Worm (Caenorhabditis elegans) whole organism, L4 larva: ENCODE measurements around the gene srj-9.
A peak's percentile ranks its signal among the peaks of the same experiment; 100 is the strongest.

Experiments used
- F10B5.3 ChIP-seq: sonication (generic microtip); optimal IDR thresholded peaks from 2 replicates; lab custom pipeline; 2016; ENCODE audit warnings: mild to moderate bottlenecking, missing genetic modification characterization, missing compliant biosample characterization
- Y105C5A.15 ChIP-seq: fragments of 200-800 bp; sonication (Bioruptor generic); IDR thresholded peaks from 2 replicates; pipeline ENCODE4 v1.3.6; 2022; ENCODE audit warnings: missing genetic modification characterization, missing compliant biosample characterization
- Y48G9A.11 ChIP-seq: fragments of 200-800 bp; sonication (Bioruptor generic); IDR thresholded peaks from 2 replicates; pipeline ENCODE4 v1.3.6; 2022; ENCODE audit warnings: missing genetic modification reagents, missing genetic modification characterization, missing compliant biosample characterization
- Y75B8A.6 ChIP-seq: fragments of 200-800 bp; sonication (Bioruptor generic); IDR thresholded peaks from 2 replicates; pipeline ENCODE4 v1.3.6; 2022; ENCODE audit warnings: missing genetic modification reagents, missing genetic modification characterization, missing compliant biosample characterization
- ZK337.2 ChIP-seq: fragments of 200-800 bp; sonication (Bioruptor generic); IDR thresholded peaks from 2 replicates; pipeline ENCODE4 v1.3.6; 2022; ENCODE audit warnings: missing genetic modification reagents, missing genetic modification characterization, missing compliant biosample characterization
- ceh-20 ChIP-seq: fragments of 200-800 bp; sonication (Bioruptor generic); IDR thresholded peaks from 2 replicates; pipeline ENCODE4 v1.3.6; 2022; ENCODE audit warnings: missing genetic modification reagents, missing genetic modification characterization, missing compliant biosample characterization
- ceh-32 ChIP-seq: sonication (generic microtip); optimal IDR thresholded peaks from 2 replicates; lab custom pipeline; 2016; ENCODE audit warnings: mild to moderate bottlenecking, missing genetic modification characterization, missing compliant biosample characterization; ENCODE audit not compliant: poor library complexity
- ceh-62 ChIP-seq: sonication (generic microtip); optimal IDR thresholded peaks from 2 replicates; lab custom pipeline; 2017; ENCODE audit warnings: missing biosample characterization, missing genetic modification characterization
- ceh-82 ChIP-seq: sonication (generic microtip); optimal IDR thresholded peaks from 2 replicates; lab custom pipeline; 2017; ENCODE audit warnings: missing biosample characterization, missing genetic modification characterization
- ces-1 ChIP-seq: fragments of 150-350 bp; sonication (generic microtip); optimal IDR thresholded peaks from 4 replicates; lab custom pipeline; 2014; ENCODE audit warnings: missing biosample characterization, missing genetic modification reagents, missing genetic modification characterization
- ctbp-1 ChIP-seq: fragments of 200-800 bp; sonication (Bioruptor generic); IDR thresholded peaks from 2 replicates; pipeline ENCODE4 v1.3.6; 2022; ENCODE audit warnings: missing genetic modification reagents, missing genetic modification characterization, missing compliant biosample characterization
- daf-16 ChIP-seq, 3 experiments: sonication (generic microtip); optimal IDR thresholded peaks; 2 replicates each; lab custom pipeline; 2016 to 2017; ENCODE audit warnings: missing genetic modification characterization in 3 of 3, missing genetic modification reagents in 3 of 3, mild to moderate bottlenecking in 2 of 3, missing compliant biosample characterization in 2 of 3, missing biosample characterization in 1 of 3, moderate library complexity in 1 of 3
- daf-19 ChIP-seq: fragments of 200-800 bp; sonication (Bioruptor generic); conservative IDR thresholded peaks from 2 replicates; pipeline ENCODE4 v1.3.6; 2022; ENCODE audit warnings: missing genetic modification characterization, missing compliant biosample characterization
- dmd-9 ChIP-seq: fragments of 200-800 bp; sonication (Bioruptor generic); IDR thresholded peaks from 2 replicates; pipeline ENCODE4 v1.3.6; 2022; ENCODE audit warnings: missing genetic modification reagents, missing genetic modification characterization, missing compliant biosample characterization
- dpl-1 ChIP-seq: fragments of 150-350 bp; optimal IDR thresholded peaks from 2 replicates; lab custom pipeline; 2014; ENCODE audit warnings: missing biosample characterization, missing genetic modification reagents, missing genetic modification characterization
- duxl-1 ChIP-seq: sonication (generic microtip); optimal IDR thresholded peaks from 2 replicates; lab custom pipeline; 2016; ENCODE audit warnings: mild to moderate bottlenecking, missing genetic modification characterization, moderate library complexity, missing compliant biosample characterization; ENCODE audit not compliant: poor library complexity
- dve-1 ChIP-seq: sonication (generic microtip); optimal IDR thresholded peaks from 2 replicates; lab custom pipeline; 2017; ENCODE audit warnings: antibody characterized with exemption, mild to moderate bottlenecking, missing genetic modification characterization, missing compliant biosample characterization; ENCODE audit not compliant: insufficient read depth
- hlh-30 ChIP-seq: sonication (generic microtip); optimal IDR thresholded peaks from 2 replicates; lab custom pipeline; 2017; ENCODE audit warnings: antibody characterized with exemption, mild to moderate bottlenecking, missing genetic modification characterization, missing compliant biosample characterization; ENCODE audit not compliant: insufficient read depth
- hmg-1.1 ChIP-seq: fragments of 200-800 bp; sonication (Bioruptor generic); IDR thresholded peaks from 2 replicates; pipeline ENCODE4 v1.3.6; 2022; ENCODE audit warnings: missing genetic modification reagents, missing genetic modification characterization, missing compliant biosample characterization
- lim-7 ChIP-seq: fragments of 200-800 bp; sonication (Bioruptor generic); IDR thresholded peaks from 2 replicates; pipeline ENCODE4 v1.3.6; 2022; ENCODE audit warnings: missing genetic modification characterization, missing compliant biosample characterization
- lin-1 ChIP-seq: fragments of 200-800 bp; sonication (Bioruptor generic); IDR thresholded peaks from 2 replicates; pipeline ENCODE4 v1.3.6; 2022; ENCODE audit warnings: missing genetic modification reagents, missing genetic modification characterization, missing compliant biosample characterization
- lin-13 ChIP-seq: fragments of 150-350 bp; optimal IDR thresholded peaks from 2 replicates; lab custom pipeline; 2014; ENCODE audit warnings: missing biosample characterization, missing genetic modification reagents, missing genetic modification characterization
- lin-38 ChIP-seq: fragments of 200-800 bp; sonication (Bioruptor generic); IDR thresholded peaks from 2 replicates; pipeline ENCODE4 v1.3.6; 2022; ENCODE audit warnings: missing genetic modification reagents, missing genetic modification characterization, missing compliant biosample characterization
- lin-39 ChIP-seq: fragments of 150-350 bp; optimal IDR thresholded peaks from 2 replicates; lab custom pipeline; 2014; ENCODE audit warnings: missing biosample characterization, missing genetic modification reagents, missing genetic modification characterization
- madf-9 ChIP-seq: fragments of 200-800 bp; sonication (Bioruptor generic); conservative IDR thresholded peaks from 2 replicates; pipeline ENCODE4 v1.3.6; 2022; ENCODE audit warnings: missing genetic modification reagents, missing genetic modification characterization, missing compliant biosample characterization
- nhr-102 ChIP-seq: sonication (generic microtip); optimal IDR thresholded peaks from 2 replicates; lab custom pipeline; 2016; ENCODE audit warnings: mild to moderate bottlenecking, missing genetic modification characterization, moderate library complexity, missing compliant biosample characterization
- nhr-11 ChIP-seq: fragments of 150-350 bp; optimal IDR thresholded peaks from 2 replicates; lab custom pipeline; 2014; ENCODE audit warnings: missing biosample characterization, missing genetic modification characterization
- nhr-25 ChIP-seq: sonication (generic microtip); optimal IDR thresholded peaks from 2 replicates; lab custom pipeline; 2017; ENCODE audit warnings: missing genetic modification characterization, mild to moderate bottlenecking, missing compliant biosample characterization, antibody characterized with exemption, moderate library complexity, borderline replicate concordance; ENCODE audit not compliant: insufficient read depth
- nhr-42 ChIP-seq: fragments of 200-800 bp; sonication (Bioruptor generic); IDR thresholded peaks from 2 replicates; pipeline ENCODE4 v1.3.6; 2022; ENCODE audit warnings: missing genetic modification characterization, missing compliant biosample characterization
- nhr-6 ChIP-seq: fragments of 150-350 bp; optimal IDR thresholded peaks from 2 replicates; lab custom pipeline; 2014; ENCODE audit warnings: missing biosample characterization, missing genetic modification characterization
- pha-4 ChIP-seq, 2 experiments: fragments of 150-350 bp in 1 of 2; fragments of 200-800 bp in 1 of 2; sonication (Bioruptor generic) in 1 of 2; IDR thresholded peaks in 1 of 2; optimal IDR thresholded peaks in 1 of 2; 2 replicates each; pipeline versions ENCODE4 v1.3.6 to Lab custom; 2014 to 2022; ENCODE audit warnings: missing genetic modification characterization in 2 of 2, missing genetic modification reagents in 2 of 2, missing biosample characterization in 1 of 2, missing compliant biosample characterization in 1 of 2
- pqm-1 ChIP-seq: sonication (generic microtip); optimal IDR thresholded peaks from 2 replicates; lab custom pipeline; 2017; ENCODE audit warnings: missing biosample characterization, missing genetic modification characterization
- saeg-2 ChIP-seq: fragments of 200-800 bp; sonication (Bioruptor generic); IDR thresholded peaks from 2 replicates; pipeline ENCODE4 v1.3.6; 2022; ENCODE audit warnings: missing genetic modification reagents, missing genetic modification characterization, missing compliant biosample characterization
- set-16 ChIP-seq: fragments of 200-800 bp; sonication (Bioruptor generic); IDR thresholded peaks from 2 replicates; pipeline ENCODE4 v1.3.6; 2022; ENCODE audit warnings: missing genetic modification reagents, missing genetic modification characterization, missing compliant biosample characterization
- snpc-1.2 ChIP-seq: fragments of 200-800 bp; sonication (Bioruptor generic); IDR thresholded peaks from 2 replicates; pipeline ENCODE4 v1.3.6; 2022; ENCODE audit warnings: missing genetic modification reagents, missing genetic modification characterization, missing compliant biosample characterization
- spr-1 ChIP-seq: sonication (generic microtip); optimal IDR thresholded peaks from 2 replicates; lab custom pipeline; 2016; ENCODE audit warnings: mild to moderate bottlenecking, missing genetic modification characterization, missing compliant biosample characterization
- spr-3 ChIP-seq: fragments of 200-800 bp; sonication (Bioruptor generic); optimal IDR thresholded peaks from 2 replicates; lab custom pipeline; 2018; ENCODE audit warnings: mild to moderate bottlenecking, missing genetic modification characterization, missing compliant biosample characterization
- tag-97 ChIP-seq: fragments of 200-800 bp; sonication (Bioruptor generic); IDR thresholded peaks from 2 replicates; pipeline ENCODE4 v1.3.6; 2022; ENCODE audit warnings: missing genetic modification characterization, missing compliant biosample characterization
- tra-1 ChIP-seq: fragments of 200-800 bp; sonication (Bioruptor generic); IDR thresholded peaks from 2 replicates; pipeline ENCODE4 v1.3.6; 2022; ENCODE audit warnings: missing genetic modification reagents, missing genetic modification characterization, missing compliant biosample characterization
- unc-62 ChIP-seq, 3 experiments: fragments of 150-350 bp in 1 of 3; sonication (generic microtip); optimal IDR thresholded peaks in 2 of 3; peaks in 1 of 3; 1 replicate in 1 of 3; 2 replicates in 2 of 3; lab custom pipeline; 2014 to 2017; ENCODE audit warnings: missing biosample characterization in 3 of 3, missing genetic modification characterization in 3 of 3, missing genetic modification reagents in 3 of 3, missing genotype in 1 of 3
- vab-7 ChIP-seq: fragments of 200-800 bp; sonication (Bioruptor generic); IDR thresholded peaks from 2 replicates; pipeline ENCODE4 v1.3.6; 2022; ENCODE audit warnings: missing genetic modification reagents, missing genetic modification characterization, missing compliant biosample characterization
- zag-1 ChIP-seq: fragments of 150-350 bp; optimal IDR thresholded peaks from 2 replicates; lab custom pipeline; 2014; ENCODE audit warnings: missing biosample characterization, missing genetic modification characterization
- zfp-2 ChIP-seq: sonication (generic microtip); optimal IDR thresholded peaks from 2 replicates; lab custom pipeline; 2016; ENCODE audit warnings: mild to moderate bottlenecking, missing genetic modification characterization, missing compliant biosample characterization
- ztf-7 ChIP-seq: fragments of 150-350 bp; optimal IDR thresholded peaks from 2 replicates; lab custom pipeline; 2014; ENCODE audit warnings: missing biosample characterization, missing genetic modification characterization

srj-9 gene

ce11 chrV:3455135-3455747 is 23.5 kb downstream of the srj-9 start:
- TF ChIP-seq ceh-62 (tag; lab: Kevin White, UChicago) = no peak
- no peak for TF ChIP-seq hlh-30
- no peak for TF ChIP-seq spr-3 (GFP tag; lab: Kevin White, UChicago)
- no peak for TF ChIP-seq ztf-7 (tag; lab: Kevin White, UChicago)
- TF ChIP-seq Y105C5A.15 (GFP tag; lab: Robert Waterston, UW) = no peak
- peak in 1 of 2 experiments; percentile 2 for TF ChIP-seq unc-62 (GFP tag; optimal IDR thresholded peaks at IDR 0.05 in 1 of 2; lab: Kevin White, UChicago)
- TF ChIP-seq unc-62 (tag; optimal IDR thresholded peaks at IDR 0.05; lab: Kevin White, UChicago) = no peak
- 0 out of 2 replicates have a peak, but pooled peaks have one; percentile 28 for TF ChIP-seq daf-19 (GFP tag; lab: Robert Waterston, UW)
- TF ChIP-seq lim-7 (GFP tag; lab: Robert Waterston, UW) = peak; percentile 67
- peak in 1 of 2 experiments; percentile 35 for TF ChIP-seq daf-16 (GFP tag; optimal IDR thresholded peaks at IDR 0.05; lab: Kevin White, UChicago)
- no peak for TF ChIP-seq daf-16 (tag; optimal IDR thresholded peaks at IDR 0.05; lab: Kevin White, UChicago)
- no peak for TF ChIP-seq lin-39 (tag; lab: Kevin White, UChicago)
- no peak for TF ChIP-seq pqm-1 (tag; lab: Kevin White, UChicago)
- TF ChIP-seq snpc-1.2 (GFP tag; lab: Robert Waterston, UW) = peak; percentile 38; the same call in 1 of the 2 replicates
- TF ChIP-seq pha-4 (GFP tag; IDR thresholded peaks at IDR 0.05; lab: Robert Waterston, UW) = peak; percentile 41; the same call in 1 of the 2 replicates
- no peak for TF ChIP-seq pha-4 (tag; optimal IDR thresholded peaks at IDR 0.05; lab: Kevin White, UChicago)
- no peak; the same call in 1 of the 2 replicates for TF ChIP-seq lin-38 (GFP tag; lab: Robert Waterston, UW)
- TF ChIP-seq nhr-11 (tag; lab: Kevin White, UChicago) = no peak
- peak; percentile 58 for TF ChIP-seq nhr-102 (tag; lab: Kevin White, UChicago)
- 0 out of 2 replicates have a peak, but pooled peaks have one; percentile 28 for TF ChIP-seq hmg-1.1 (GFP tag; lab: Robert Waterston, UW)
- TF ChIP-seq vab-7 (GFP tag; lab: Robert Waterston, UW) = peak; percentile 51; the same call in 1 of the 2 replicates
- TF ChIP-seq ZK337.2 (GFP tag; lab: Robert Waterston, UW) = no peak

ce11 chrV:3459919-3460318 is 28.2 kb downstream of the srj-9 start, which contains the start of gene slc-28.2:
Gene slc-28.2 (plus strand): TSS chrV:3460219.
- TF ChIP-seq tra-1 (GFP tag; lab: Robert Waterston, UW) (no peak), F10B5.3 (tag; lab: Kevin White, UChicago) (no peak), duxl-1 (tag; lab: Kevin White, UChicago) (no peak), Y48G9A.11 (GFP tag; lab: Robert Waterston, UW) (no peak), ctbp-1 (GFP tag; lab: Robert Waterston, UW) (no peak), saeg-2 (GFP tag; lab: Robert Waterston, UW) (no peak), zag-1 (tag; lab: Kevin White, UChicago) (no peak), nhr-25 (tag; lab: Kevin White, UChicago) (no peak), nhr-42 (no peak), madf-9 (GFP tag; lab: Robert Waterston, UW) (no peak), vab-7 (GFP tag; lab: Robert Waterston, UW) (no peak)

- no peak for TF ChIP-seq zfp-2 (tag; lab: Kevin White, UChicago)
- TF ChIP-seq dpl-1 = no peak
- TF ChIP-seq ceh-32 (tag; lab: Kevin White, UChicago) = no peak
- TF ChIP-seq Y75B8A.6 (GFP tag; lab: Robert Waterston, UW) = no peak
- TF ChIP-seq set-16 (GFP tag; lab: Robert Waterston, UW) = no peak
- TF ChIP-seq spr-1 (tag; lab: Kevin White, UChicago) = no peak
- no peak for TF ChIP-seq lin-1 (GFP tag; lab: Robert Waterston, UW)
- no peak for TF ChIP-seq tag-97 (GFP tag; lab: Robert Waterston, UW)
- no peak for TF ChIP-seq dmd-9
- TF ChIP-seq dve-1 = no peak
- TF ChIP-seq lin-13 (GFP tag; lab: Kevin White, UChicago) = no peak
- no peak for TF ChIP-seq ces-1 (GFP tag; lab: Kevin White, UChicago)
- no peak for TF ChIP-seq ceh-20 (GFP tag; lab: Robert Waterston, UW)
- no peak for TF ChIP-seq nhr-6 (tag; lab: Kevin White, UChicago)
- no peak for TF ChIP-seq snpc-1.2 (GFP tag; lab: Robert Waterston, UW)
- no peak for TF ChIP-seq hlh-30
- no peak for TF ChIP-seq ceh-82 (tag; lab: Kevin White, UChicago)
Measured at ce11 chrV:3463514-3463913, 31.8 kb downstream of the srj-9 start, which contains the start of gene slc-28.1. Gene slc-28.1 (plus strand): TSS chrV:3463814.
